Worm (Caenorhabditis elegans): ENCODE data around the gene cah-1.
"Not testable (repeated sequence)": the region's sequence is repeated elsewhere in the genome, so short reads cannot be mapped to it uniquely, and the experiment has no call there.

Gene cah-1

ce11 chrIII:5061798-5062197, 23.6 kb downstream of the cah-1 start, which contains the start of gene C45G9.10:
C45G9.10 (minus strand) TSS chrIII:5061898.
- TF ChIP-seq mab-5 (tag; optimal IDR thresholded peaks at IDR 0.05) (no peak), nhr-28 (tag; optimal IDR thresholded peaks at IDR 0.05) (no peak), nhr-2 (tag; optimal IDR thresholded peaks at IDR 0.05) (no peak), M03D4.4 (tag; optimal IDR thresholded peaks at IDR 0.05) (no peak), sem-2 (GFP tag; optimal IDR thresholded peaks at IDR 0.05) (no peak), ztf-11 (tag; optimal IDR thresholded peaks at IDR 0.05) (no peak), ceh-39 (tag; optimal IDR thresholded peaks at IDR 0.05) (no peak), drap-1 (GFP tag; optimal IDR thresholded peaks at IDR 0.05) (no peak), unc-120 (tag; optimal IDR thresholded peaks at IDR 0.05; ENCODE audit: poor library complexity, severe bottlenecking) (no peak), blmp-1 (tag; optimal IDR thresholded peaks at IDR 0.05) (no peak), ceh-83 (GFP tag; optimal IDR thresholded peaks at IDR 0.05) (no peak), ceh-43 (GFP tag; optimal IDR thresholded peaks at IDR 0.05) (no peak)

DNA sequence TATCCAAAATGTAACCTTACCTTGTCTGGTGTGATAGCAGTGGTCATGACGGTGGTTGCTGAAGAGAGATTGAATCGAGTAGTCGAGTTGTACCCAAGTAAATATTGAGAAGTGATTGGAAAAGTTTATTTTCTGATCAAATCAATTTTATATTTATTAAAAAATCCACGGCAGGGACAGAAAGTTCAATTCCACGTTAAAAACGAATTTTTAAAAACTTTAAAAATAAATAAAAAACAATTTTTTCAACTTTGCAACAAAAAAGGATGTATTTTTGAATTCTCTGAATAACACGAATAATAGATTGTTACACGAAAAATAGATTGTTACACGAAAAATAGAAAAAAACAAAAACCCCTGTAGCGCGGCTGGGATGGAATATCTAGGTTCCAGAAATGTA, 29.7 kb downstream of the cah-1 start, which contains the start of gene C45G9.9:
Gene C45G9.9 (minus strand): TSS at position 101 of the 400 bp plus-strand sequence.
- TF ChIP-seq M03D4.4, cnd-1, nhr-28 (tag; optimal IDR thresholded peaks at IDR 0.05): not testable (repeated sequence)

- TF ChIP-seq flh-1 (GFP tag; optimal IDR thresholded peaks at IDR 0.05) (no peak), ham-2 (GFP tag; optimal IDR thresholded peaks at IDR 0.05) (no peak), unc-62 (GFP tag; optimal IDR thresholded peaks at IDR 0.05) (no peak)
Measured at ce11 chrIII:5053541-5053940, 31.9 kb downstream of the cah-1 start, which contains the start of gene C45G9.8. C45G9.8 (minus strand) TSS chrIII:5053641.

DNA sequence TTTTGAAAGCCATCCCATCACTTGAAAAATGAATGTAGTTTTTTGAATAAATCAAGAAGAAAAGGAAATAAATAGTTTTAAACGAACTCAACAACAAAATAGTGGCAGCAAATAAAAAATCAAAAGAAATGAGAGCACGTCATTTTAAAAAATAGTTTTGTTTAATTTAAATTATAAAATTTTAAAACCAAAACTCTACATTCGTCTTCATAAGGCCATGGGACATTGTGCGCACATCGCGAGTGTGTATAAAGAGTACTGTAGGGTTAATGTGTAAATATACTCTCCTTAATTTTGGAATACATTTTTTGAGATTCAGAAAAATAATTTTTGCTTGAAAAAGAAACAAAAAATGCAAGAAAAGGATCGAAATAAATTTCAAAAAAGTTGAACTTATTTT, 33.5 kb downstream of the cah-1 start, which contains the start of gene C45G9.15:
Gene C45G9.15 (minus strand): TSS at position 101 of the 400 bp plus-strand sequence.
- no peak for TF ChIP-seq nhr-28 (tag; optimal IDR thresholded peaks at IDR 0.05)
- no peak for TF ChIP-seq pha-4 (tag; optimal IDR thresholded peaks at IDR 0.05)
- TF ChIP-seq ceh-83 (GFP tag; optimal IDR thresholded peaks at IDR 0.05) = no peak
- no peak for TF ChIP-seq unc-39 (tag; optimal IDR thresholded peaks at IDR 0.05)
- TF ChIP-seq elt-1 (tag; optimal IDR thresholded peaks at IDR 0.05; ENCODE audit: borderline replicate concordance, insufficient read depth) = no peak
- no peak for TF ChIP-seq hlh-1 (tag; optimal IDR thresholded peaks at IDR 0.05)

DNA sequence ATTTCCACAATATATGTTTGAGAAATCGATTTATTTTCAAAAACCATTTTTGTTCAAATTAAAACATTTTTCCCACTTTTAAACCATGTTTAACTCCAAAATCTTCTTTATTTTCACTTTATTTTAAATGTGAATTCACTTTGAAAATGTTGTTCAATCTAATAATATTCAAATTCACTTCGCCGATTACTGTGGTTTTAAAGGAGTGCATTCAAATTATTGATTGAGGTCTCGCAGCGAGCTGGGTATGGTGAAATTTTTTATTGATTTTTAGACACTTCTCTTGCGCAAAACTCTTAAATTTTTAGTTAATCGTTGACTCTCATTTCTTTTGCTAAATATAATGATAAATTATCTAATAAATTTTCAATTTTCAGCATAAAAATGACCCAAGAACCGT, 37.7 kb downstream of the cah-1 start, which contains the start of gene C45G9.5:
Gene C45G9.5 (plus strand): TSS at position 378 of the 400 bp plus-strand sequence.
- TF ChIP-seq elt-1 (tag; optimal IDR thresholded peaks at IDR 0.05; ENCODE audit: borderline replicate concordance, insufficient read depth) = no peak
- TF ChIP-seq nhr-76 (tag; optimal IDR thresholded peaks at IDR 0.05) = no peak
- no peak for TF ChIP-seq lin-32 (GFP tag; optimal IDR thresholded peaks at IDR 0.05)
- TF ChIP-seq mab-5 (tag; optimal IDR thresholded peaks at IDR 0.05) = no peak
- TF ChIP-seq hlh-1 (tag; optimal IDR thresholded peaks at IDR 0.05) = no peak
- TF ChIP-seq nhr-12 (tag; optimal IDR thresholded peaks at IDR 0.05) = no peak
- TF ChIP-seq snpc-4 (tag; optimal IDR thresholded peaks at IDR 0.05) = no peak
- TF ChIP-seq lsy-2 (tag; optimal IDR thresholded peaks at IDR 0.05) = no peak
- TF ChIP-seq tbx-8 (GFP tag; optimal IDR thresholded peaks at IDR 0.05) = no peak
- TF ChIP-seq ceh-39 (tag; optimal IDR thresholded peaks at IDR 0.05) = no peak

DNA sequence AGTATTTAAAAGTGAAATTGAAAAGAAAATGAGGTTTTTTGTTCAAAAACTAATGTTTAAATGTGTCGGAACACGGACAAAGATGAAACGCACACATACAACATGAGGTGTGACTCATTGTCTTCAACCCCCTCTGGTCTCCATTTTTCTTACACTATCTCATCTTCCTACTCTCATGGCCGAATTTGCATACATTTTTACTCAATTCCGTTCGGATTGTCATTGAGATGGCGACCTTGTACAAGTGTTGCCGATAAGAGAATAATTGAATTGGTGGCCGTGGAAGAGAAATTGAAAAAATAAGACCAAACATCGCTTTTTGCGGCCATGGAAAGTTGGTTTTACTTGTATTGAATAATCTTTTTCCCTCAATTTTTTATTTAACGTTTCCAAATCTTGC, 38.3 kb downstream of the cah-1 start, which contains the start of gene txbp-3:
Gene txbp-3 (minus strand): TSS at position 285 of the 400 bp plus-strand sequence.
- no peak for TF ChIP-seq flh-1 (GFP tag; optimal IDR thresholded peaks at IDR 0.05)
- no peak for TF ChIP-seq lsy-2 (tag; optimal IDR thresholded peaks at IDR 0.05)
- no peak for TF ChIP-seq ceh-43 (GFP tag; optimal IDR thresholded peaks at IDR 0.05)
- peak; percentile 63 for TF ChIP-seq mep-1 (tag; optimal IDR thresholded peaks at IDR 0.05)
- no peak for TF ChIP-seq ceh-83 (GFP tag; optimal IDR thresholded peaks at IDR 0.05)
- TF ChIP-seq ces-1 (GFP tag; optimal IDR thresholded peaks at IDR 0.05) = peak; percentile 91

DNA sequence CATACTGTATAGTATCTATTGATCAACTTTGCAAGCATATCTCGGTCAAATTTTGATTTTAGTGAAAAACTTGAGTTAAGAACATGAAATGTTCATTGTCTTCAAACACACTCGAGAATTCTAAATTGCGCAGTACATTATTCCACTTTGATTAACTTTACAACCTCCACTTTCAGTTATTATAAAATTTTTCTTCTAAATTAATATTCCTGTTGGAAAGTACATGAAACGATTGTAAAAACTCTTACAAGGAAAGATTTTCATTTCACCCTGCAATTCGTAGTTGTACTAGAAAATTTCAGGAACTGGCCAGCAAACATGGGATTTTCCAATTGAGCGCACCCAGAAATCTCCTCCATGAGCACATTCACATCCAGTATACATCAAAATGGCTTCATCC, 40.7 kb downstream of the cah-1 start, which contains the start of gene C45G9.14:
Gene C45G9.14 (plus strand): TSS at position 301 of the 400 bp plus-strand sequence.
- TF ChIP-seq elt-3 (tag; optimal IDR thresholded peaks at IDR 0.05) (no peak), lin-13 (tag; optimal IDR thresholded peaks at IDR 0.05) (no peak), snpc-4 (tag; optimal IDR thresholded peaks at IDR 0.05) (no peak), mls-2 (tag; optimal IDR thresholded peaks at IDR 0.05) (no peak), ztf-11 (tag; optimal IDR thresholded peaks at IDR 0.05) (no peak), hlh-1 (tag; optimal IDR thresholded peaks at IDR 0.05) (no peak), nhr-28 (tag; optimal IDR thresholded peaks at IDR 0.05) (no peak), ceh-43 (GFP tag; optimal IDR thresholded peaks at IDR 0.05) (no peak), nhr-2 (tag; optimal IDR thresholded peaks at IDR 0.05) (no peak), bed-3 (GFP tag; optimal IDR thresholded peaks at IDR 0.05) (no peak), mep-1 (tag; optimal IDR thresholded peaks at IDR 0.05) (no peak), elt-1 (tag; optimal IDR thresholded peaks at IDR 0.05; ENCODE audit: borderline replicate concordance, insufficient read depth) (no peak), zip-8 (tag; optimal IDR thresholded peaks at IDR 0.05) (no peak), sptf-1 (tag; optimal IDR thresholded peaks at IDR 0.05) (no peak), blmp-1 (tag; optimal IDR thresholded peaks at IDR 0.05) (no peak), sem-2 (GFP tag; optimal IDR thresholded peaks at IDR 0.05) (no peak), nhr-12 (tag; optimal IDR thresholded peaks at IDR 0.05) (no peak)
